Worm (Caenorhabditis elegans): ENCODE results near the gene math-18.

math-18 gene

DNA sequence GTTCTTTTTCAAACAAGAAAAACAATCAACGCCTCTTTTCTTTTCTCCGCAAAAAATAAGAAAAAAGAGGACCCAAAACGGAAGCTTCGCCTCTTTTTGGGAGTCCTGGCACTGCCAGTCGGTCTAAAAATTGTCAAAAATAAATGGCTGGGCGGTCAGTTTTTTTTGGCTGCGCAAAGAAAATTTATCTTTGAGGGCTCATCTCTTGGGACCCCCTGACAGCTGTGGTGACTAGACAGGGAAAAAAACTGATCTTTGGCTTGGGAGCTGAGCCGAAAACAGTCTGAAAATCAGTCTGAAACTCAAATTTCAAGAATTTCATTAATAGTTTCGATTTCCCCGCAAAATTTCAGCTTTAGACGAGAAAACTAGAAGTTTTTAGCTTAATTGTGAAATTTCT, 36.7 kb downstream of the math-18 start:
- TF ChIP-seq zip-5 (tag; optimal IDR thresholded peaks at IDR 0.05) (no peak), nfya-1 (tag; optimal IDR thresholded peaks at IDR 0.05) (no peak), pros-1 (tag; optimal IDR thresholded peaks at IDR 0.05) (no peak), K02D7.2 (tag; optimal IDR thresholded peaks at IDR 0.05) (no peak), lin-11 (tag; optimal IDR thresholded peaks at IDR 0.05) (no peak), madf-2 (tag; optimal IDR thresholded peaks at IDR 0.05) (no peak), pag-3 (tag; optimal IDR thresholded peaks at IDR 0.05; ENCODE audit: borderline replicate concordance) (no peak), elt-2 (tag; optimal IDR thresholded peaks at IDR 0.05) (no peak), hlh-8 (tag; optimal IDR thresholded peaks at IDR 0.05) (no peak), pax-1 (tag; optimal IDR thresholded peaks at IDR 0.05) (no peak), ceh-45 (GFP tag; IDR thresholded peaks at IDR 0.05) (no peak), syd-9 (tag; optimal IDR thresholded peaks at IDR 0.05) (no peak), pqm-1 (tag; optimal IDR thresholded peaks at IDR 0.05) (no peak), elt-4 (tag; optimal IDR thresholded peaks at IDR 0.05) (no peak)

DNA sequence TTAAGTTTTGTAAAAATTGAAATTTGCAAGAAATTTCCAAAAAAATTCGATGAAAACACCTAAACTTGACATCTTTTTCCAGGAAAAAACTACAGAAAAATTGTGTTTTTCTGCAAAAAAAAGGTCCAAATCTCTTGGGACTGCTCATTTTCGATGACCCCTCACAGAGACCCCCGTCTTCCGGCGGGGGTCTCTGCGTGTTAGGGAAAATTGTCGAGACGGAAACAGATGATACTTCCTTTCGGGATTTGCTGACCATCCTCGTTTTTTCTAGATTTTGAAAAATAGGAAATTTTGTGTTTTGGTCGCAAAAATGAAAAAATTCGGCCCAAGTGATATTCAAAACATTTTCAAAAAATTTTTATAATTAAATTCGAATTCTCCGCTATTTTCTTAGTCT, 37.6 kb downstream of the math-18 start:
- TF ChIP-seq ceh-48 (tag; optimal IDR thresholded peaks at IDR 0.05) (no peak), pax-1 (tag; optimal IDR thresholded peaks at IDR 0.05) (no peak), lin-11 (tag; optimal IDR thresholded peaks at IDR 0.05) (no peak), tbx-7 (tag; optimal IDR thresholded peaks at IDR 0.05) (no peak), pag-3 (tag; optimal IDR thresholded peaks at IDR 0.05; ENCODE audit: borderline replicate concordance) (no peak), F13H6.1 (tag; optimal IDR thresholded peaks at IDR 0.05) (no peak), ama-1 (optimal IDR thresholded peaks at IDR 0.05) (no peak), ceh-45 (GFP tag; IDR thresholded peaks at IDR 0.05) (no peak), ztf-16 (tag; optimal IDR thresholded peaks at IDR 0.05) (no peak)

DNA sequence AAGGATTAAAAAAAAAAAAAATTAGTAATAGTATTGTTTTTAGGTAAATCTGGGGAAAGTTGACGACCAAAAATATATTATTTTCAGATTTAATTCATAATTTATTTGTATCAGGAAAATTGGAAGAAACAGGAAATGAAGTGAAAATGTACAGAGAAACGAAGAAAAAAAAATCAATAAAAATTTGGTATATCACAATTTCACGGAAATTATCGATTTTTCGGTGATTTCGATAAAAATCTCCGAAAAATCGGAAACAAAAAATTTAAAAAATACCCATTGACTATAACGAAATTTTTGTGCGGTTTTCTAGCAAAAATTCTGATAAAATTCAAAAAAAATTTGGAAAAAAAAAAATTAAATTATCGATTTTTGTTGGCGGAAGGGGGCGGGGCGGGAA, 38.5 kb downstream of the math-18 start:
- TF ChIP-seq ceh-14 (tag; optimal IDR thresholded peaks at IDR 0.05) (no peak), lim-6 (tag; optimal IDR thresholded peaks at IDR 0.05) (no peak), ceh-48 (tag; optimal IDR thresholded peaks at IDR 0.05) (peak; percentile 44), hlh-13 (GFP tag; optimal IDR thresholded peaks at IDR 0.05) (no peak), pax-1 (tag; optimal IDR thresholded peaks at IDR 0.05) (no peak)

DNA sequence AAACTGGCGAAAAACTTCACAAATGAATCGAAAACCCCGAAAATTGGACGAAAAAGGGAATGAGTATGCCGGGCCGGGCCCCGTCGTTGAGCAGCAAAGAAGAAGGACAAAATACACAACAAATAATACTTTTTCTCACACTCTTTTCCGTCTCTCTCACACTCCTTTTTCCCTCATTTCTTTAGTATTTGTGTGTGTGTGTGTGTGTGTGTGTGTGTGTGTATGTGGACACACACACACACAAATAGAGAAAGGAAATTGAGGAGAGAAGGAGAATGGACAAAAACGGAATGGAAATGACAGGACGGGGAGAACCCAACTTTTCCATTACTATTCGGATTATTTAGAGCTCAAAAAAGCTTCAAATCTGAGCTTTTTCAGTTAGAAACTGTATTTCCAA, 41.7 kb downstream of the math-18 start:
- no peak for TF ChIP-seq odd-2 (tag; optimal IDR thresholded peaks at IDR 0.05)
- TF ChIP-seq ceh-45 (GFP tag; IDR thresholded peaks at IDR 0.05): no peak
- no peak for TF ChIP-seq ceh-30 (tag; optimal IDR thresholded peaks at IDR 0.05)
- no peak for TF ChIP-seq fkh-10 (GFP tag; optimal IDR thresholded peaks at IDR 0.05)
- no peak for TF ChIP-seq pqm-1 (tag; optimal IDR thresholded peaks at IDR 0.05)
- no peak for TF ChIP-seq nhr-232 (tag; optimal IDR thresholded peaks at IDR 0.05)
- TF ChIP-seq hlh-8 (tag; optimal IDR thresholded peaks at IDR 0.05): no peak
- TF ChIP-seq hlh-13 (GFP tag; optimal IDR thresholded peaks at IDR 0.05): no peak
- peak; percentile 40 for TF ChIP-seq nfya-1 (tag; optimal IDR thresholded peaks at IDR 0.05)
- peak; percentile 14 for TF ChIP-seq dve-1 (tag; optimal IDR thresholded peaks at IDR 0.05)
- TF ChIP-seq pag-3 (tag; optimal IDR thresholded peaks at IDR 0.05; ENCODE audit: borderline replicate concordance): no peak
- TF ChIP-seq unc-86 (tag; optimal IDR thresholded peaks at IDR 0.05): no peak
- TF ChIP-seq unc-42 (tag; optimal IDR thresholded peaks at IDR 0.05): peak; percentile 53
- TF ChIP-seq ceh-18 (tag; optimal IDR thresholded peaks at IDR 0.05): no peak
- TF ChIP-seq ceh-34 (tag; optimal IDR thresholded peaks at IDR 0.05): peak; percentile 27
- no peak for TF ChIP-seq syd-9 (tag; optimal IDR thresholded peaks at IDR 0.05)
- no peak for TF ChIP-seq C38D4.7 (GFP tag; optimal IDR thresholded peaks at IDR 0.05)
- no peak for TF ChIP-seq pros-1 (tag; optimal IDR thresholded peaks at IDR 0.05)
- TF ChIP-seq ztf-16 (tag; optimal IDR thresholded peaks at IDR 0.05): no peak
- TF ChIP-seq ref-2 (tag; optimal IDR thresholded peaks at IDR 0.05): no peak
- no peak for TF ChIP-seq ceh-9 (tag; optimal IDR thresholded peaks at IDR 0.05)
- no peak for TF ChIP-seq fkh-6 (tag; optimal IDR thresholded peaks at IDR 0.05)
- no peak for TF ChIP-seq madf-2 (tag; optimal IDR thresholded peaks at IDR 0.05)
- peak; percentile 47 for TF ChIP-seq ceh-31 (tag; optimal IDR thresholded peaks at IDR 0.05)
- no peak for TF ChIP-seq pha-2 (tag; optimal IDR thresholded peaks at IDR 0.05)
- TF ChIP-seq tbx-2 (tag; optimal IDR thresholded peaks at IDR 0.05): peak; percentile 52
- TF ChIP-seq elt-2 (tag; optimal IDR thresholded peaks at IDR 0.05): peak; percentile 9

Data from whole organism, late embryonic.